Worm (Caenorhabditis elegans) whole organism, L3 larva: ENCODE data around the gene unc-50.

ENCODE experiments used
- ceh-82 ChIP-seq: fragments of 150-350 bp; optimal IDR thresholded peaks from 2 replicates; lab custom pipeline; 2014; ENCODE audit warnings: missing biosample characterization, missing genetic modification characterization
- daf-12 ChIP-seq: fragments of 150-350 bp; optimal IDR thresholded peaks from 2 replicates; lab custom pipeline; 2014; ENCODE audit warnings: missing biosample characterization, missing genetic modification reagents, missing genetic modification characterization
- egl-27 ChIP-seq: sonication (generic microtip); optimal IDR thresholded peaks from 4 replicates; lab custom pipeline; 2017; ENCODE audit warnings: missing biosample characterization, missing genetic modification reagents, missing genetic modification characterization
- eor-1 ChIP-seq, 2 experiments: fragments of 150-350 bp; optimal IDR thresholded peaks; 2 replicates each; lab custom pipeline; 2014 to 2018; ENCODE audit warnings: missing biosample characterization in 2 of 2, missing genetic modification characterization in 2 of 2
- fkh-2 ChIP-seq: fragments of 150-350 bp; optimal IDR thresholded peaks from 2 replicates; lab custom pipeline; 2014; ENCODE audit warnings: missing biosample characterization, missing genetic modification reagents, missing genetic modification characterization
- jun-1 ChIP-seq: fragments of 150-350 bp; optimal IDR thresholded peaks from 2 replicates; lab custom pipeline; 2014; ENCODE audit warnings: missing biosample characterization, missing genetic modification reagents, missing genetic modification characterization
- lin-15B ChIP-seq: fragments of 150-350 bp; optimal IDR thresholded peaks from 2 replicates; lab custom pipeline; 2014; ENCODE audit warnings: missing biosample characterization, missing genetic modification characterization
- nhr-23 ChIP-seq: fragments of 150-350 bp; optimal IDR thresholded peaks from 2 replicates; lab custom pipeline; 2014; ENCODE audit warnings: missing biosample characterization, missing genetic modification reagents, missing genetic modification characterization
- nhr-28 ChIP-seq: fragments of 150-350 bp; optimal IDR thresholded peaks from 2 replicates; lab custom pipeline; 2014; ENCODE audit warnings: missing biosample characterization, missing genetic modification characterization
- pha-4 ChIP-seq: fragments of 150-350 bp; optimal IDR thresholded peaks from 2 replicates; lab custom pipeline; 2014; ENCODE audit warnings: missing biosample characterization, missing genetic modification reagents, missing genetic modification characterization
- pqm-1 ChIP-seq: fragments of 150-350 bp; optimal IDR thresholded peaks from 2 replicates; lab custom pipeline; 2017; ENCODE audit warnings: missing biosample characterization, missing genetic modification characterization, inconsistent platforms
- snpc-4 ChIP-seq: fragments of 150-350 bp; optimal IDR thresholded peaks from 2 replicates; lab custom pipeline; 2014; ENCODE audit warnings: missing biosample characterization, missing genetic modification characterization
- unc-39 ChIP-seq: sonication (generic microtip); optimal IDR thresholded peaks from 4 replicates; lab custom pipeline; 2017; ENCODE audit warnings: missing biosample characterization, missing genetic modification characterization

DNA sequence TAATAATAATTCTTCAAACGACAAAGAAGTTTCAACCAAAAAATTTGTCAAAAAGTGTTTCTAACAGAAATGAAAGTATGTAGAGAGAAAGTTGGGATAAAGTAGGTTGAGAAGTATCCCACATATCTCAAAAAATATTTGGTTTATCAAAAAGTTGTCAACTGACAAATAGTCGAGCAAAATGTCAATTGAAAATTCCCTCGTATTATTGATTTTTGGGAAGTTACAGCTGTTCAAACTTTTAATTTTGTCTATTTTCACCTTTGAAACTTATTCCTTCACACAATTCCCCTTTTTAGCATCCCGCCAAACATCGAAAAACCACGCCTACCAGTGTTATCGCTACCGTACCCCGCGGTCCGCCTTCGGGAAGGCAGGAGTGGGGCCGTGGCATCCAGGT is 29.1 kb upstream of the unc-50 start, which contains the start of gene tbx-8:
- TF ChIP-seq nhr-23 (no peak), snpc-4 (tag; lab: Kevin White, UChicago) (no peak), lin-15B (tag; lab: Kevin White, UChicago) (no peak), unc-39 (tag; lab: Kevin White, UChicago) (no peak), nhr-28 (tag; lab: Kevin White, UChicago) (no peak), daf-12 (no peak), pqm-1 (tag; lab: Kevin White, UChicago) (no peak), ceh-82 (no peak), pha-4 (no peak), jun-1 (no peak), fkh-2 (tag; lab: Kevin White, UChicago) (no peak), egl-27 (tag; lab: Kevin White, UChicago) (no peak), eor-1 (tag; optimal IDR thresholded peaks at IDR 0.05; lab: Kevin White, UChicago) (no peak)
